Worm (Caenorhabditis elegans) whole organism, mixed stage, embryonic: ENCODE data around the gene cest-30.

ENCODE experiments used
- M03D4.4 ChIP-seq: sonication (generic microtip); optimal IDR thresholded peaks from 2 replicates; lab custom pipeline; 2017; ENCODE audit warnings: mild to moderate bottlenecking, missing genetic modification characterization, missing compliant biosample characterization
- bed-3 ChIP-seq: fragments of 200-800 bp; sonication (Bioruptor generic); optimal IDR thresholded peaks from 3 replicates; lab custom pipeline; 2018; ENCODE audit warnings: mild to moderate bottlenecking, missing genetic modification characterization, moderate library complexity, missing compliant biosample characterization
- blmp-1 ChIP-seq: fragments of 150-350 bp; optimal IDR thresholded peaks from 2 replicates; lab custom pipeline; 2014; ENCODE audit warnings: missing biosample characterization, missing genetic modification characterization
- ceh-43 ChIP-seq: fragments of 200-800 bp; sonication (Bioruptor generic); optimal IDR thresholded peaks from 2 replicates; lab custom pipeline; 2018; ENCODE audit warnings: mild to moderate bottlenecking, missing genetic modification characterization, moderate library complexity, missing compliant biosample characterization
- ceh-83 ChIP-seq: fragments of 200-800 bp; sonication (Bioruptor generic); optimal IDR thresholded peaks from 2 replicates; lab custom pipeline; 2018; ENCODE audit warnings: mild to moderate bottlenecking, missing genetic modification characterization, missing compliant biosample characterization
- ces-1 ChIP-seq: fragments of 150-350 bp; optimal IDR thresholded peaks from 2 replicates; lab custom pipeline; 2014; ENCODE audit warnings: missing biosample characterization, missing genetic modification reagents, missing genetic modification characterization
- cnd-1 ChIP-seq: fragments of 200-800 bp; sonication (Bioruptor generic); optimal IDR thresholded peaks from 2 replicates; lab custom pipeline; 2018; ENCODE audit warnings: mild to moderate bottlenecking, missing genetic modification characterization, missing compliant biosample characterization
- elt-1 ChIP-seq: sonication (generic microtip); optimal IDR thresholded peaks from 2 replicates; lab custom pipeline; 2017; ENCODE audit warnings: missing genetic modification characterization, mild to moderate bottlenecking, missing compliant biosample characterization, antibody characterized with exemption, moderate library complexity, borderline replicate concordance; ENCODE audit not compliant: insufficient read depth
- elt-3 ChIP-seq: fragments of 150-350 bp; optimal IDR thresholded peaks from 2 replicates; lab custom pipeline; 2014; ENCODE audit warnings: missing biosample characterization, missing genetic modification characterization
- flh-1 ChIP-seq: fragments of 200-800 bp; sonication (Bioruptor generic); optimal IDR thresholded peaks from 2 replicates; lab custom pipeline; 2018; ENCODE audit warnings: mild to moderate bottlenecking, missing genetic modification characterization, moderate library complexity, missing compliant biosample characterization
- ham-2 ChIP-seq: fragments of 200-800 bp; sonication (Bioruptor generic); optimal IDR thresholded peaks from 2 replicates; lab custom pipeline; 2018; ENCODE audit warnings: mild to moderate bottlenecking, missing genetic modification characterization, missing compliant biosample characterization
- hlh-1 ChIP-seq: fragments of 150-350 bp; optimal IDR thresholded peaks from 2 replicates; lab custom pipeline; 2014; ENCODE audit warnings: missing biosample characterization, missing genetic modification reagents, missing genetic modification characterization
- lin-13 ChIP-seq: fragments of 150-350 bp; optimal IDR thresholded peaks from 2 replicates; lab custom pipeline; 2014; ENCODE audit warnings: missing biosample characterization, missing genetic modification characterization
- lsy-2 ChIP-seq: fragments of 150-350 bp; optimal IDR thresholded peaks from 2 replicates; lab custom pipeline; 2014; ENCODE audit warnings: missing biosample characterization, missing genetic modification characterization
- mab-5 ChIP-seq: fragments of 150-350 bp; optimal IDR thresholded peaks from 2 replicates; lab custom pipeline; 2014; ENCODE audit warnings: missing biosample characterization, missing genetic modification characterization
- mep-1 ChIP-seq: fragments of 150-350 bp; optimal IDR thresholded peaks from 2 replicates; lab custom pipeline; 2017; ENCODE audit warnings: missing biosample characterization, missing genetic modification reagents, missing genetic modification characterization, inconsistent platforms
- mls-2 ChIP-seq: sonication (generic microtip); optimal IDR thresholded peaks from 2 replicates; lab custom pipeline; 2016; ENCODE audit warnings: mild to moderate bottlenecking, missing genetic modification characterization, moderate library complexity, missing compliant biosample characterization
- nhr-12 ChIP-seq: fragments of 150-350 bp; optimal IDR thresholded peaks from 2 replicates; lab custom pipeline; 2014; ENCODE audit warnings: missing biosample characterization, missing genetic modification characterization
- nhr-2 ChIP-seq: fragments of 150-350 bp; optimal IDR thresholded peaks from 2 replicates; lab custom pipeline; 2014; ENCODE audit warnings: missing biosample characterization, missing genetic modification characterization
- nhr-237 ChIP-seq: fragments of 150-350 bp; optimal IDR thresholded peaks from 2 replicates; lab custom pipeline; 2014; ENCODE audit warnings: missing biosample characterization, missing genetic modification characterization
- nhr-28 ChIP-seq: fragments of 150-350 bp; optimal IDR thresholded peaks from 2 replicates; lab custom pipeline; 2014; ENCODE audit warnings: missing biosample characterization, missing genetic modification characterization
- nhr-76 ChIP-seq: sonication (generic microtip); optimal IDR thresholded peaks from 2 replicates; lab custom pipeline; 2017; ENCODE audit warnings: missing biosample characterization, missing genetic modification characterization
- pha-4 ChIP-seq: fragments of 150-350 bp; optimal IDR thresholded peaks from 2 replicates; lab custom pipeline; 2018; ENCODE audit warnings: missing biosample characterization, missing genetic modification reagents, missing genetic modification characterization
- sem-2 ChIP-seq: fragments of 200-800 bp; sonication (Bioruptor generic); optimal IDR thresholded peaks from 2 replicates; lab custom pipeline; 2018; ENCODE audit warnings: mild to moderate bottlenecking, missing genetic modification characterization, missing compliant biosample characterization
- snpc-4 ChIP-seq: fragments of 150-350 bp; optimal IDR thresholded peaks from 2 replicates; lab custom pipeline; 2014; ENCODE audit warnings: missing biosample characterization, missing genetic modification characterization
- sptf-1 ChIP-seq: sonication (generic microtip); optimal IDR thresholded peaks from 2 replicates; lab custom pipeline; 2017; ENCODE audit warnings: mild to moderate bottlenecking, missing genetic modification characterization, moderate library complexity, missing compliant biosample characterization
- tbx-8 ChIP-seq: fragments of 200-800 bp; sonication (Bioruptor generic); optimal IDR thresholded peaks from 2 replicates; lab custom pipeline; 2018; ENCODE audit warnings: mild to moderate bottlenecking, missing genetic modification characterization, moderate library complexity, missing compliant biosample characterization
- unc-120 ChIP-seq: sonication (generic microtip); optimal IDR thresholded peaks from 2 replicates; lab custom pipeline; 2017; ENCODE audit warnings: missing genetic modification characterization, missing compliant biosample characterization; ENCODE audit not compliant: poor library complexity, severe bottlenecking
- unc-39 ChIP-seq: fragments of 150-350 bp; optimal IDR thresholded peaks from 2 replicates; lab custom pipeline; 2014; ENCODE audit warnings: missing biosample characterization, missing genetic modification characterization
- unc-62 ChIP-seq: fragments of 150-350 bp; optimal IDR thresholded peaks from 2 replicates; lab custom pipeline; 2014; ENCODE audit warnings: missing biosample characterization, missing genetic modification reagents, missing genetic modification characterization
- zip-8 ChIP-seq: fragments of 150-350 bp; optimal IDR thresholded peaks from 2 replicates; lab custom pipeline; 2014; ENCODE audit warnings: missing biosample characterization, missing genetic modification characterization
- ztf-11 ChIP-seq: fragments of 150-350 bp; optimal IDR thresholded peaks from 2 replicates; lab custom pipeline; 2014; ENCODE audit warnings: missing biosample characterization, missing genetic modification characterization

cest-30 gene

DNA sequence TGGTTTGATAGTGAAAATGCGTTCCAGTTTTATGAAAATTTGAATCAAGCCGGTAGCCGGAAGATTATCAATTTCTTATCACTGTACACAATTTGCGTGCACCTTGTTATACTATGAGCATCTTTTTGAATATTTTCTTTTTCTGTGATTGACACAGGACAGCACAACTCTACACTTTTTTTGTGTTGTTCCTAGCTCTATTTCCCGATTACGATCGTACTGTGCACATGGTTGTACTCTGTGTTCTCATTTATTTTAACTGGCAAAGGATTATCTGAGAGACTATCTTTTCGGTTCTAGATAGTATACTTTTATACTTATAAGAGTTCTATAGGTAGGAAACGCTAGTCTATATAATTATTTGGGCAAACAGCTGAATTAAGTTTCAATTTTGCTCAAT, 9.1 kb upstream of the cest-30 start:
- TF ChIP-seq mls-2 (no peak), blmp-1 (no peak), lin-13 (tag; lab: Kevin White, UChicago) (no peak), zip-8 (tag; lab: Kevin White, UChicago) (no peak), unc-39 (tag; lab: Kevin White, UChicago) (no peak), nhr-28 (no peak), cnd-1 (tag; lab: Kevin White, UChicago) (no peak), tbx-8 (no peak), pha-4 (no peak), nhr-12 (tag; lab: Kevin White, UChicago) (no peak), nhr-237 (no peak)
- TF ChIP-seq, all 35 proteins: peak for 0

DNA sequence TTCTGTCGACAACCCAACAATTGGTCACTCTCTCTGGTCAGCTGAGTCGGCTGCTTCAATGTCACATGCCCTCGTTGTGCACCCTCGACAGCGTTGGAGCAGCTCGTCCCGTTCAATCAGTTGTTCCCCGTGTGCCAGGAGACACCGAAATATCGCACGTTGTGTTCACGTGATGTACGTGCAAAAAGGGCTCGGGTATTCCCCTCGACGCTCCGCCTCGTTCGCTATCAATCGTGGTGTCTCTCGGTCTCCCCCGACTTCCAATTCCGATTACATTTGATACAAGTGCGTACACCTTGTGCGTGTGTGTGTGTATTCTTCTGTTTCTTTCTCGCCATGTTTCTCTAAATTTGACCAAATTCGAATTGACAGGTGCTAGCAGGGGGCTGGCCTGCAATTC, 8.6 kb upstream of the cest-30 start:
- TF ChIP-seq elt-1 (tag; lab: Kevin White, UChicago) (no peak), nhr-28 (no peak), zip-8 (tag; lab: Kevin White, UChicago) (no peak), unc-120 (tag; lab: Kevin White, UChicago) (peak; percentile 92), flh-1 (GFP tag; lab: Kevin White, UChicago) (no peak), ceh-43 (GFP tag; lab: Kevin White, UChicago) (no peak), mls-2 (peak; percentile 9), hlh-1 (tag; lab: Kevin White, UChicago) (peak; percentile 93), M03D4.4 (tag; lab: Kevin White, UChicago) (no peak), unc-62 (GFP tag; lab: Kevin White, UChicago) (peak; percentile 67)

DNA sequence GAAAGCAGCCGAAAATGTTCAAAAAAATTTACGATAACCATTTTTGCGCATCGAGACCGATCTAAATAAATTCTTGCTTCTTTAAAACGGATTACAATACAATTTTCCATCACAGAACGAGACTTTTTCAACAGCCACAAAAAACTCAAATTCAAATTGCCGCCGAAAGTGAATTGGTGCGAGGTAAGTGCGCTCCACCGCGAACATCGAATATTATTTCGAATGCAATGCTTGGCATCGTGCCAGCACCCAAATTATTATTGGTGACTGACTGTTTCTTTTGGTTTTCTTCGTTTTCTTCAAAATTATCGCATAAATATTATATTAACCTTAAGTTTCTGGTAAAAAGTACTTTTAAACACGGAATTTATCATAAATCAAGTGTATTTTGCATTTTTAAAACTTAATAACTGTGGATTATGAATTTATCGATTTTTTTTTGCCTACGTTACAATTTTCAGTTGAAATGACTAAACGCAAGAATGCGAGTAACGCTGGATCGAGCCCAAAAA, 6.2 kb upstream of the cest-30 start, which contains the start of gene penr-1:
TSS of gene penr-1 (plus strand) at position 462 of the 512 bp plus-strand sequence.
- TF ChIP-seq elt-1 (tag; lab: Kevin White, UChicago) (no peak), mep-1 (tag; lab: Kevin White, UChicago) (peak; percentile 41), lin-13 (tag; lab: Kevin White, UChicago) (peak; percentile 22), hlh-1 (tag; lab: Kevin White, UChicago) (no peak), nhr-28 (no peak), snpc-4 (no peak), unc-62 (GFP tag; lab: Kevin White, UChicago) (no peak), sem-2 (no peak), lsy-2 (tag; lab: Kevin White, UChicago) (peak; percentile 26), ham-2 (GFP tag; lab: Kevin White, UChicago) (no peak), elt-3 (tag; lab: Kevin White, UChicago) (no peak), blmp-1 (no peak), ces-1 (GFP tag; lab: Kevin White, UChicago) (peak; percentile 50), sptf-1 (tag; lab: Kevin White, UChicago) (no peak), unc-120 (tag; lab: Kevin White, UChicago) (no peak), nhr-2 (tag; lab: Kevin White, UChicago) (no peak)

DNA sequence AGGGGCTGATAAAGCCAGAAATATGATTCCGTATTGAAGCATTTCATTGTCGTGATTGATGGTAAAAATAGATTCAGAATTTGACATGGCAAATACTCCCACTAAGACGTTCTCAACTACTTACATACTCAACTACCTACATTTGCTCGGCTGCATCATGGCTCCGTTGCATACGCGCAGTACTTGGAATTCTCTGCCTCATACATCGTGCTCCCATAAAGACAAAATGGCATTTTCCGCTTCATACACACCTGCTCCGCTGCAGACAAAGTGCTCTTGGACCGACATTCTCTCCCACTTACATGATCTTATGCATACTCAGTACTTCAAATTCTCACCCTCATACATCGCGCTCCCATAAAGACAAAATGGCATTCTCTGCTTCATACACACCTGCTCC, 2.7 kb upstream of the cest-30 start, which contains the start of the genes srt-69 and B0238.12:
TSS of gene srt-69 (minus strand) at position 101 of the 400 bp plus-strand sequence.
TSS of gene B0238.12 (plus strand) at position 264 of the 400 bp plus-strand sequence.
- TF ChIP-seq sptf-1 (tag; lab: Kevin White, UChicago) (no peak), tbx-8 (no peak), nhr-2 (tag; lab: Kevin White, UChicago) (no peak), ztf-11 (tag; lab: Kevin White, UChicago) (no peak), nhr-76 (tag; lab: Kevin White, UChicago) (no peak), ceh-43 (GFP tag; lab: Kevin White, UChicago) (no peak), ceh-83 (GFP tag; lab: Kevin White, UChicago) (no peak), cnd-1 (tag; lab: Kevin White, UChicago) (no peak), mep-1 (tag; lab: Kevin White, UChicago) (no peak), unc-62 (GFP tag; lab: Kevin White, UChicago) (no peak), blmp-1 (no peak), ces-1 (GFP tag; lab: Kevin White, UChicago) (no peak), sem-2 (no peak), nhr-12 (tag; lab: Kevin White, UChicago) (no peak), pha-4 (no peak), mab-5 (tag; lab: Kevin White, UChicago) (no peak), nhr-28 (no peak), bed-3 (GFP tag; lab: Kevin White, UChicago) (no peak), unc-39 (tag; lab: Kevin White, UChicago) (no peak)
- TF ChIP-seq, all 35 proteins: peak for 0
